Worm (Caenorhabditis elegans) whole organism, L4/young adult: ENCODE results near the gene F42A9.3.

ENCODE experiments used
- W03F9.2 ChIP-seq: fragments of 150-350 bp; optimal IDR thresholded peaks from 2 replicates; lab custom pipeline; 2014; ENCODE audit warnings: missing biosample characterization, missing genetic modification characterization
- dao-5 ChIP-seq: sonication (generic microtip); optimal IDR thresholded peaks from 2 replicates; lab custom pipeline; 2016; ENCODE audit warnings: missing genotype, missing genetic modification characterization, moderate library complexity, missing compliant biosample characterization
- him-1 ChIP-seq: sonication (generic microtip); optimal IDR thresholded peaks from 2 replicates; lab custom pipeline; 2016; ENCODE audit warnings: missing genotype, missing genetic modification reagents, missing genetic modification characterization, missing compliant biosample characterization

The F42A9.3 gene

DNA sequence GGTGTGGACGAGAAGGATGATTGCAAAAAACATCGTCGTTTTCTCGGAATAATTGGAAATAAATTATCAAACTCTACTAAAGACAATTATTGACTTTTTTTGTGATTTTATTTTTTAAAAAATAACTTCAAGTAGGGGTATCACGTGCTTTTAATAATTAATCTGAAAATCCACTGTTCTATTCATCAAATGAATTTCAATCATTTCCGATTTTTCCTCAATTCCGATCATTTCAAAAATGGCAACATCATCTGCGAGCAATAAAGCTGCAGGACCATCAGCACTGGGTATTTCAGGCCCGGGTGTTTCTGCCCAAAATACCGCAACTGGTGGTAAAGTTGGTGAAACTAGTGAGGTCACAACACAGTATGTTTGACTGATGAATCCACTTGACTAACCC is at the start of gene F42A9.3, which contains the start of gene F42A9.7:
F42A9.3 (plus strand) TSS at position 214 of the 400 bp plus-strand sequence.
F42A9.7 (minus strand) TSS at position 101 of the 400 bp plus-strand sequence.
- TF ChIP-seq dao-5 (tag; lab: Kevin White, UChicago) (no peak), W03F9.2 (tag; lab: Kevin White, UChicago) (no peak), him-1 (tag; lab: Kevin White, UChicago) (no peak)

DNA sequence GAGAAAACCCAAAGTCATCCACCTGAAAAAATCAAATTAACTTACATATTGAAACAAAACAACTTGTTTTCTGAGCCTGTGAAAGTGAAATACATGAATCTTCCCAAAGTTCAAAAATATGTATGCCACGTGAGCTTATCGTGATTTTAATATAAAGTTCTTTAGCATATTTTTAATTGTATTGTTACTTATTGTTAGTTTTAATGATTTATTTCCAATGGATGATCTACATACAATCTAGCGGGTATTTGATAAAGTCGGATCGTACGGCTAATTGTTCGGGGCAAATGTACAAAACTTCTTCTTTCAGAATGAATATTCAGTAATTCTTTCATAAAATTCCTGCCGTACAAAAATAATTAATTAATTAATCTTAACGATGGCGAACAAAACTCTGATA is 46.8 kb upstream of the F42A9.3 start, which contains the start of gene Y59H11AM.4:
Y59H11AM.4 (minus strand) TSS at position 101 of the 400 bp plus-strand sequence.
- TF ChIP-seq him-1 (tag; lab: Kevin White, UChicago) (no peak), W03F9.2 (tag; lab: Kevin White, UChicago) (no peak), dao-5 (tag; lab: Kevin White, UChicago) (no peak)

- TF ChIP-seq him-1 (tag; lab: Kevin White, UChicago), result no peak
- TF ChIP-seq W03F9.2 (tag; lab: Kevin White, UChicago), result no peak
- no peak for TF ChIP-seq dao-5 (tag; lab: Kevin White, UChicago)
Observed at ce11 chrIV:8570719-8571118, 46.3 kb upstream of the F42A9.3 start.

DNA sequence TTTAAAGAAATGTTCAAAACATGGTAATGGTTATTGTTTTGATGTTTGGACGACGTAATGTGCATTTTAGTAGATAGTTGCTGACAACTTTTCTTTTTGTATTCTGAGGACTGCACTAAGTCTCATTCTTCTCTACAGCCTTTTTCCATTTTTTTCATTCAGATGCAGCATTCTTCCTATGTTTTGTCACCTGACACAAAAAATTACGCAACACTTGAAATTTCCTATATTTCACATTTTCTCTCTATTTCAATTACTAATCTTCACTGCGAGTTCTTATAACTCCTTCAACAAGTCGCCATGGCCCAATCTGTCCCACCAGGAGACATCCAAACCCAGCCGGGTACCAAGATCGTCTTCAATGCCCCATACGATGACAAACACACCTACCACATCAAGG is 45.9 kb upstream of the F42A9.3 start, which contains the start of gene Y59H11AM.1:
Y59H11AM.1 (plus strand) TSS at position 301 of the 400 bp plus-strand sequence.
- TF ChIP-seq dao-5 (tag; lab: Kevin White, UChicago) (no peak), him-1 (tag; lab: Kevin White, UChicago) (no peak), W03F9.2 (tag; lab: Kevin White, UChicago) (no peak)

ce11 chrIV:8585076-8586033 is 31.7 kb upstream of the F42A9.3 start, which contains the start of gene catp-7:
catp-7 (plus strand) TSS chrIV:8585983.
- TF ChIP-seq him-1 (tag; lab: Kevin White, UChicago) (no peak), W03F9.2 (tag; lab: Kevin White, UChicago) (no peak), dao-5 (tag; lab: Kevin White, UChicago) (no peak)

ce11 chrIV:8587057-8587456 is 30.0 kb upstream of the F42A9.3 start:
- no peak for TF ChIP-seq W03F9.2 (tag; lab: Kevin White, UChicago)
- no peak for TF ChIP-seq dao-5 (tag; lab: Kevin White, UChicago)
- TF ChIP-seq him-1 (tag; lab: Kevin White, UChicago), result no peak

DNA sequence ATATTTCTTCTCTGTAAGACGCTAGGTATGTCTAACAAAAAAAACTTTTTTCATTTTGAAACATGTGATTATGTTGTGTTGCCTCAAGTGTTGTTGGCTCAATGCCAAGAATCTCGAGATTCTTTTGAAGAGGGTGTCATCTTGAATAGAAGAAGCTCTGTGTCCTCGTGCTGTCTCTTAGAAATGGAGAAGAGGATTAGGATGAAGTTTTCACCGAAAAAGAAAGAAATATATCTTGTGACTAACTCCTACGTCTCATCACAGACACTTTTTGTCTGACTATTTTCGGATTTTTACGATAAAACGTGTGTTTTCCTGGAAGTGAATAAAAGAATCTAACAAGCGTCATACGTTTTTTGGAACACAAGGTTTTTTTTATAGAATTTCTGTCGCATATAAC is 29.5 kb upstream of the F42A9.3 start:
- TF ChIP-seq dao-5 (tag; lab: Kevin White, UChicago) (no peak), W03F9.2 (tag; lab: Kevin White, UChicago) (no peak), him-1 (tag; lab: Kevin White, UChicago) (no peak)

DNA sequence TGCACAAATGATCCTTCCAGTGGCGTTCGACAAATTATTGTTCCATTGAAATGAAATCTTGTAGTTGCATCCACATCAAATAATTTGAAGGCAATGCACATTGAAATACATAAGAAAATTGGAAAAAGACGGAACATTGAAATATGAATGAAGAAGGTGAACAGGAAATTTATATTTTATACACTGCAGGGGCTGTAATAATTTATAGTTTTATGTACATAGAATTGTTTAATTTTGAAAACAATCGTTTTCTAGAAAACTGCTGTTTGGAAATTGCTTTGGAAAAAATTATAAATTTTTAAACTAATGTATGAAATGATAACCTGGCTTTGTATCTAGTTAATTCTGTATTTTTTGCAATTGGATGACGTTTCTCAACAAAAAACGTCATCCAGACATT is 21.7 kb upstream of the F42A9.3 start, which contains the start of gene Y59H11AR.3:
Y59H11AR.3 (minus strand) TSS at position 101 of the 400 bp plus-strand sequence.
- TF ChIP-seq dao-5 (tag; lab: Kevin White, UChicago) (no peak), him-1 (tag; lab: Kevin White, UChicago) (no peak), W03F9.2 (tag; lab: Kevin White, UChicago) (no peak)

- TF ChIP-seq him-1 (tag; lab: Kevin White, UChicago) (no peak), dao-5 (tag; lab: Kevin White, UChicago) (no peak), W03F9.2 (tag; lab: Kevin White, UChicago) (no peak)
Observed at ce11 chrIV:8595767-8596166, 21.3 kb upstream of the F42A9.3 start, which contains the start of gene clec-181. clec-181 (plus strand) TSS chrIV:8596067.

- TF ChIP-seq him-1 (tag; lab: Kevin White, UChicago) (no peak), dao-5 (tag; lab: Kevin White, UChicago) (no peak), W03F9.2 (tag; lab: Kevin White, UChicago) (no peak)
Observed at ce11 chrIV:8597504-8597903, 19.6 kb upstream of the F42A9.3 start.

DNA sequence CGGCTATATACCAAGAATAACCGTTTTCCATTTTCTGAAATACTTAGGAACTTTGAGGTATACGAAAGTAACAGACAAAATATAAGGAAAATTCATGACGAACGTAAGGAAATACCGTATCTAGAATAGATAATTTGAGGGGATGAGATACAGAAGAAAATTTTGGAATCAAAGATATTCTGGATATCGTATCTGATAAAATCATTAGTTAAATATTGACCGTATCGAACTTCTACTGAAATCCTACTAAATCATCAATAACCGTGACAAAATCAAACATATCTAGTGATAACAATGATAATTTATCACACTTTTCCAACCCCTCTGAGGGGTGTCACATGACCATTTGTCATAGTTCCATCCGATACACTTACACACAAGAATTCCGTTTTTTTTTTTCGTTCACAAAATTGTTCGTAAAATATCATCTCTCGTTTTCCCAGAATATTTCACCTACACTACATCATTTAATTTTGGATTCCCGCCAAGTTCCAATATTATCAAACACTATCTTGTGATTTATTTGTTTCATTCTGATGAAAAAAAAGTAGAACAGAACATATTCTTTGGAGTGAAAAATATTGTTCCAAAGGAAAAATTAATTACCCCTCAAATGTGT is 16.2 kb upstream of the F42A9.3 start, which contains the start of gene Y59H11AR.4:
Y59H11AR.4 (minus strand) TSS at position 51 of the 619 bp plus-strand sequence.
- TF ChIP-seq him-1 (tag; lab: Kevin White, UChicago), result no peak
- no peak for TF ChIP-seq W03F9.2 (tag; lab: Kevin White, UChicago)

ce11 chrIV:8602877-8603276 is 14.2 kb upstream of the F42A9.3 start, which contains the start of gene Y59H11AR.10:
Y59H11AR.10 (plus strand) TSS chrIV:8603177.
- TF ChIP-seq him-1 (tag; lab: Kevin White, UChicago), result no peak
- no peak for TF ChIP-seq dao-5 (tag; lab: Kevin White, UChicago)
- no peak for TF ChIP-seq W03F9.2 (tag; lab: Kevin White, UChicago)

DNA sequence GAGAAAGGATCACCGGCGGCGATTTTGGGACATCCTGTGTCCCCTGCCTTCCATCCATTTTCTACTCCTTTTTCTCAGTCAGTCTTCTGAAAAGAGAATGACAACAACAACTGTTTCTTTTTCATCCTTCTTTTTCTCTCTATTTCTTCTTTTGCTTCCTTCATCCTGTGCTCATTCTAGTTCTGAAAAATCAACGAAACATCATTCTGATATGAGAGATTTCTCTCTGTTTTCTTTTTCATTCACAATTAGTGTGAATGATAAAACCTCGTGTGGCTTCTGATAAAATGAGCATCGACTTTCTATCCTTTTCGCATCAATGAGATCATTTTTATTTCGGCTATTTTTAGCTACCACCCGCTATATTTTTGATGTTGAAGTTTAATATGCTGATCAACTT is 11.8 kb upstream of the F42A9.3 start:
- TF ChIP-seq W03F9.2 (tag; lab: Kevin White, UChicago), result no peak
- TF ChIP-seq dao-5 (tag; lab: Kevin White, UChicago), result no peak
- TF ChIP-seq him-1 (tag; lab: Kevin White, UChicago), result no peak
